Fruit fly (Drosophila melanogaster) whole organism, pupa: ENCODE data around the gene CG15629.

ENCODE experiments used
- CG10348 ChIP-seq: fragments of 200-800 bp; sonication (Bioruptor generic); IDR thresholded peaks from 2 replicates; pipeline ENCODE4 v1.3.6; 2022; ENCODE audit warnings: missing biosample characterization, missing genetic modification characterization
- CG12605 ChIP-seq: fragments of 200-800 bp; sonication (Bioruptor generic); IDR thresholded peaks from 2 replicates; pipeline ENCODE4 v1.3.6; 2022; ENCODE audit warnings: missing biosample characterization, missing genetic modification characterization
- CG13204 ChIP-seq: fragments of 200-800 bp; sonication (Bioruptor generic); optimal IDR thresholded peaks from 2 replicates; lab custom pipeline; 2018; ENCODE audit warnings: missing biosample characterization, mild to moderate bottlenecking, missing genetic modification characterization, moderate library complexity
- CG14655 ChIP-seq: fragments of 200-800 bp; sonication (Bioruptor generic); optimal IDR thresholded peaks from 3 replicates; lab custom pipeline; 2017; ENCODE audit warnings: mild to moderate bottlenecking, missing biosample characterization, missing genetic modification reagents, missing genetic modification characterization
- CG15710 ChIP-seq: fragments of 200-800 bp; sonication (Bioruptor generic); optimal IDR thresholded peaks from 2 replicates; lab custom pipeline; 2018; ENCODE audit warnings: missing biosample characterization, mild to moderate bottlenecking, missing genetic modification characterization, moderate library complexity
- CG17806 ChIP-seq: fragments of 200-800 bp; sonication (Bioruptor generic); optimal IDR thresholded peaks from 2 replicates; lab custom pipeline; 2018; ENCODE audit warnings: missing biosample characterization, mild to moderate bottlenecking, missing genetic modification characterization, moderate library complexity
- CG32121 ChIP-seq: fragments of 200-800 bp; sonication (Bioruptor generic); IDR thresholded peaks from 2 replicates; pipeline ENCODE4 v1.3.6; 2022; ENCODE audit warnings: missing biosample characterization, missing genetic modification characterization
- CG34367 ChIP-seq: fragments of 200-800 bp; sonication (Bioruptor generic); optimal IDR thresholded peaks from 2 replicates; lab custom pipeline; 2018; ENCODE audit warnings: missing biosample characterization, mild to moderate bottlenecking, missing genetic modification characterization
- CG4496 ChIP-seq: fragments of 200-800 bp; sonication (Bioruptor generic); IDR thresholded peaks from 3 replicates; pipeline ENCODE4 v1.3.6; 2022; ENCODE audit warnings: missing biosample characterization, missing genetic modification characterization
- CG8159 ChIP-seq: fragments of 200-800 bp; sonication (Bioruptor generic); optimal IDR thresholded peaks from 3 replicates; lab custom pipeline; 2018; ENCODE audit warnings: missing biosample characterization, mild to moderate bottlenecking, missing genetic modification characterization, moderate library complexity
- CG8301 ChIP-seq: fragments of 200-800 bp; sonication (Bioruptor generic); optimal IDR thresholded peaks from 2 replicates; lab custom pipeline; 2018; ENCODE audit warnings: missing biosample characterization, mild to moderate bottlenecking, missing genetic modification characterization
- CG9948 ChIP-seq: fragments of 200-800 bp; sonication (Bioruptor generic); optimal IDR thresholded peaks from 2 replicates; lab custom pipeline; 2018; ENCODE audit warnings: missing biosample characterization, mild to moderate bottlenecking, missing genetic modification characterization, moderate library complexity
- D1 ChIP-seq: fragments of 200-800 bp; sonication (Bioruptor generic); optimal IDR thresholded peaks from 2 replicates; lab custom pipeline; 2018; ENCODE audit warnings: missing biosample characterization, mild to moderate bottlenecking, missing genetic modification characterization, moderate library complexity
- EcR ChIP-seq: fragments of 200-800 bp; sonication (Bioruptor generic); optimal IDR thresholded peaks from 3 replicates; lab custom pipeline; 2019; ENCODE audit warnings: missing biosample characterization, missing genetic modification characterization, mild to moderate bottlenecking, moderate library complexity, missing genetic modification reagents
- Ets98B ChIP-seq: fragments of 200-800 bp; sonication (Bioruptor generic); IDR thresholded peaks from 2 replicates; pipeline ENCODE4 v1.3.6; 2022; ENCODE audit warnings: missing biosample characterization, missing genetic modification characterization
- Pif1A ChIP-seq: fragments of 200-800 bp; sonication (Bioruptor generic); optimal IDR thresholded peaks from 3 replicates; lab custom pipeline; 2016; ENCODE audit warnings: missing biosample characterization, missing genetic modification characterization
- Pif1B ChIP-seq: fragments of 200-800 bp; sonication (Bioruptor generic); optimal IDR thresholded peaks from 3 replicates; lab custom pipeline; 2016; ENCODE audit warnings: missing biosample characterization, missing genetic modification characterization
- Snoo ChIP-seq: fragments of 200-800 bp; sonication (Bioruptor generic); optimal IDR thresholded peaks from 3 replicates; lab custom pipeline; 2017; ENCODE audit warnings: missing biosample characterization, mild to moderate bottlenecking, missing genetic modification characterization, inconsistent platforms
- fd96Ca ChIP-seq: fragments of 200-800 bp; sonication (Bioruptor generic); IDR thresholded peaks from 3 replicates; pipeline ENCODE4 v1.3.6; 2022; ENCODE audit warnings: missing biosample characterization, missing genetic modification characterization
- gl ChIP-seq: fragments of 200-800 bp; sonication (Bioruptor generic); optimal IDR thresholded peaks from 2 replicates; lab custom pipeline; 2018; ENCODE audit warnings: missing biosample characterization, mild to moderate bottlenecking, missing genetic modification characterization
- rn ChIP-seq: fragments of 200-800 bp; sonication (Bioruptor generic); IDR thresholded peaks from 2 replicates; pipeline ENCODE4 v1.3.6; 2022; ENCODE audit warnings: missing biosample characterization, missing genetic modification characterization

The CG15629 gene

DNA sequence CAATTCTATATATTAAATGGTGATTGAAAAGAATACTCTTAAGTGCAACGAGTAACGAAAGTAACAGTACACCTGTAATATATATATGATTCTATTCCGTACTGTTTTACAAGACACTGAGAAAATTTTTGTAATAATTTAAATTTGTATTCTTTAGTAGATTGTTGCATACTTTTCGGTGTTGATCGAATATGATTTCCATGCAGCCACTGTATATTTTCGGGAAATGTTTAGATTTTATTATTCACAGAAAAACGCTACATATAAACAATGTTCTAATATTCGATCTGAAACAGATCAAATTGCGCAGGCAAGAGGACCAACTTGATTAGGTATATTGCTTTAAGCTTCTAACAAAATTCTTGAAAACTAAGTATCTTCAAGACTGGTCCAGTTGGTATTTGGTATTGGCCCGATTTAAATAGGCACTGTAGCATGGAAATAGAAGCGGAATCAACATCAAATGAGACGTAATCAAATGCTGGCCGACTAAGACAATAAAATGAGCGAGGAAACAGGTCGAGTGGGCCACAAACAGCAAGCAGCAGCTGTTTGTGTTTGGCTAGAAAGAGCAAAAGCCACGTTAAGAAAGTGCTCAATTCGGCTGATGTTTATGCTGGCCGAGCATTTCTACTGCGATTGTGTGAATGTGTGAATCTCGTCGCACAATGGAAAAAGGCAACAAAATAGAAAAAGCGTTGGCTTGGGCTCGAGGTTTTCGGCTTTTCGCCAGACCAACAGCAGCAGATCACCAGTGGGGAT lies at the start of gene CG15629:
TSS of gene CG15629 (plus strand) at position 749 of the 762 bp plus-strand sequence.
- no peak for TF ChIP-seq gl
- no peak for TF ChIP-seq CG9948
- TF ChIP-seq Snoo (tag; lab: Kevin White, UChicago) = no peak
- TF ChIP-seq CG14655 (GFP tag; lab: Kevin White, UChicago) = no peak
- TF ChIP-seq Ets98B (GFP tag; lab: Robert Waterston, UW) = no peak
- no peak for TF ChIP-seq CG8159 (tag; lab: Kevin White, UChicago)
- no peak for TF ChIP-seq D1 (tag; lab: Kevin White, UChicago)
- no peak for TF ChIP-seq rn
- TF ChIP-seq, all 21 proteins: peak for 0

- no peak for TF ChIP-seq CG17806 (tag; lab: Kevin White, UChicago)
- TF ChIP-seq CG32121 (GFP tag; lab: Robert Waterston, UW) = no peak
- no peak for TF ChIP-seq CG15710 (tag; lab: Kevin White, UChicago)
- TF ChIP-seq Pif1B = no peak
- TF ChIP-seq CG13204 (GFP tag; lab: Kevin White, UChicago) = no peak
- no peak for TF ChIP-seq Pif1A (GFP tag; lab: Kevin White, UChicago)
- no peak for TF ChIP-seq CG34367 (tag; lab: Kevin White, UChicago)
- TF ChIP-seq CG14655 (GFP tag; lab: Kevin White, UChicago) = no peak
- TF ChIP-seq CG8159 (tag; lab: Kevin White, UChicago) = no peak
- no peak for TF ChIP-seq fd96Ca
- no peak for TF ChIP-seq D1 (tag; lab: Kevin White, UChicago)
Measured at dm6 chr2L:4793780-4794523, 18.9 kb upstream of the CG15629 start, which contains the start of gene fipi. Gene fipi (minus strand): TSS chr2L:4794044.

- TF ChIP-seq CG15710 (tag; lab: Kevin White, UChicago) (no peak), EcR (no peak)
- TF ChIP-seq, all 21 proteins: peak for 0
Measured at dm6 chr2L:4794524-4794804, 18.3 kb upstream of the CG15629 start, which contains the start of gene CG3294. Gene CG3294 (plus strand): TSS chr2L:4794549.

- TF ChIP-seq CG9948 = peak; percentile 12
- TF ChIP-seq CG4496 (GFP tag; lab: Robert Waterston, UW) = peak; percentile 81
- peak; percentile 50 for TF ChIP-seq CG8159 (tag; lab: Kevin White, UChicago)
- TF ChIP-seq CG17806 (tag; lab: Kevin White, UChicago) = peak; percentile 50
- no peak for TF ChIP-seq gl
- no peak for TF ChIP-seq Pif1B
- peak; percentile 55 for TF ChIP-seq CG32121 (GFP tag; lab: Robert Waterston, UW)
- peak; percentile 67 for TF ChIP-seq rn
- no peak for TF ChIP-seq CG15710 (tag; lab: Kevin White, UChicago)
- TF ChIP-seq Snoo (tag; lab: Kevin White, UChicago) = no peak
- TF ChIP-seq Ets98B (GFP tag; lab: Robert Waterston, UW) = peak; percentile 87
- no peak for TF ChIP-seq CG10348
- no peak for TF ChIP-seq CG34367 (tag; lab: Kevin White, UChicago)
- TF ChIP-seq D1 (tag; lab: Kevin White, UChicago) = no peak
- no peak for TF ChIP-seq CG12605 (GFP tag; lab: Robert Waterston, UW)
- peak; percentile 89 for TF ChIP-seq CG14655 (GFP tag; lab: Kevin White, UChicago)
- TF ChIP-seq Pif1A (GFP tag; lab: Kevin White, UChicago) = peak; percentile 73
- no peak for TF ChIP-seq CG13204 (GFP tag; lab: Kevin White, UChicago)
- no peak for TF ChIP-seq EcR
- TF ChIP-seq CG8301 (tag; lab: Kevin White, UChicago) = peak; percentile 88
- TF ChIP-seq fd96Ca = peak; percentile 89
- TF ChIP-seq, all 21 proteins: peak for 11
Measured at dm6 chr2L:4797643-4798042, 15.2 kb upstream of the CG15629 start.

DNA sequence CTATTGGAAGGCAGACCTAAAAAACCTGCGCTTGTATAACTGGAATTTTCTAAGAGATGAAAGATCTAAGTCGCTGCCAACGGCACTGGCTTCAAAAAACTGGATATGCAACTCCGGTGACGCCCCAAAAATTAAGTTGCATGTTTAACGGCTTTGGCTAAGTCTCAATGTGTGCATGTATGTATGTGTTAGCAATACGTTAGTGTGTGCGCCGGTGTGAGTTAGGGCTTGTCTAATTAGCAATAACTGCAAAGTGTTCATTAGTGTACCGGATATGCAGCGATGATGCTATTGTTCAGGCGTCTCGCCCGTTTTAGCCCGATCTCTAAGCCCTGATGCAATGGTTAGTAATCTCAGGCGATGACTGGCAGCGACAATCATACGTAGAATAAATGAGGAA lies 13.9 kb upstream of the CG15629 start:
- TF ChIP-seq CG17806 (tag; lab: Kevin White, UChicago) (no peak), CG10348 (no peak), CG4496 (GFP tag; lab: Robert Waterston, UW) (no peak)

- TF ChIP-seq Ets98B (GFP tag; lab: Robert Waterston, UW) = no peak
- TF ChIP-seq Pif1B = no peak
- TF ChIP-seq CG10348 = no peak
- peak; percentile 95 for TF ChIP-seq EcR
Measured at dm6 chr2L:4800033-4800432, 12.8 kb upstream of the CG15629 start.

DNA sequence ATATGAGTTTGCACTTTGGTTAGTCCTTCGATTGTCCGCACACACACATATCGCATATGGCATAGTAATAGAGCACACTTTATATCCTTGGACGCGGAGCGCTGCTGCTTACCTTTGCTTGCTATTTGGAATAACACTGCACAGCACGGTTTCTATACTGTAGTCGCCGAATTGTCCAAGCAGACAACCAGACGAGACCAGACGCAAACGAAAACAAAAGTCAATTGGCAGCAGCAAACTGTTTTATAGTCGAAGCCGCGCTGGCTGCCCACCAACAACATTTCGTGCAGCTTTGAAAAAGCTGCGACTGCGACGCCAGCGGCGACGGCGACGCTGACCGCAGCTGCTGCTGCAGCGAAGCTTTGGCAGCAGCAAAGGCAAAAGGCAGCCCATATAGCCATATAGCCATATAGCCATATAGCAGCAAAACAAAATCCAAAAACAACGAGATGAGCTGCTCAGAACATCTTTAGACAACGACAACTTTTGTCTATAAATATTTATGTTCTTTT lies 11.0 kb upstream of the CG15629 start, which contains the start of gene slf:
TSS of gene slf (minus strand) at position 219 of the 512 bp plus-strand sequence.
- TF ChIP-seq CG14655 (GFP tag; lab: Kevin White, UChicago) = no peak
- 0 out of 2 replicates have a peak, but pooled peaks have one; percentile 23 for TF ChIP-seq Ets98B (GFP tag; lab: Robert Waterston, UW)
